Worm (Caenorhabditis elegans) whole organism, early embryonic: ENCODE results near the gene Y44A6C.1.

Experiments used
- B0310.2 ChIP-seq: sonication (generic microtip); optimal IDR thresholded peaks from 2 replicates; lab custom pipeline; 2016; ENCODE audit warnings: mild to moderate bottlenecking, missing genetic modification characterization, missing compliant biosample characterization
- F13C5.2 ChIP-seq: sonication (generic microtip); optimal IDR thresholded peaks from 2 replicates; lab custom pipeline; 2017; ENCODE audit warnings: mild to moderate bottlenecking, missing genetic modification characterization, inconsistent platforms, missing compliant biosample characterization
- aly-1 ChIP-seq: sonication (generic microtip); optimal IDR thresholded peaks from 2 replicates; lab custom pipeline; 2016; ENCODE audit warnings: missing genetic modification characterization, missing compliant biosample characterization
- ama-1 ChIP-seq: fragments of 150-350 bp; optimal IDR thresholded peaks from 2 replicates; lab custom pipeline; 2014
- ceh-13 ChIP-seq: fragments of 200-800 bp; sonication (Bioruptor generic); optimal IDR thresholded peaks from 2 replicates; lab custom pipeline; 2018; ENCODE audit warnings: mild to moderate bottlenecking, missing genetic modification characterization, missing compliant biosample characterization
- ceh-36 ChIP-seq: sonication (generic microtip); optimal IDR thresholded peaks from 2 replicates; lab custom pipeline; 2016; ENCODE audit warnings: missing genetic modification characterization, inconsistent platforms, missing compliant biosample characterization
- ets-7 ChIP-seq: sonication (generic microtip); optimal IDR thresholded peaks from 2 replicates; lab custom pipeline; 2016; ENCODE audit warnings: missing genotype, missing genetic modification characterization, missing compliant biosample characterization
- flt-1 ChIP-seq: fragments of 200-800 bp; sonication (Bioruptor generic); IDR thresholded peaks from 2 replicates; pipeline ENCODE4 v1.3.6; 2022; ENCODE audit warnings: missing genetic modification characterization, missing compliant biosample characterization
- hmbx-1 ChIP-seq: sonication (generic microtip); optimal IDR thresholded peaks from 2 replicates; lab custom pipeline; 2016; ENCODE audit warnings: mild to moderate bottlenecking, missing genetic modification characterization, missing compliant biosample characterization
- hmg-4 ChIP-seq: fragments of 200-800 bp; sonication (Bioruptor generic); optimal IDR thresholded peaks from 2 replicates; lab custom pipeline; 2018; ENCODE audit warnings: mild to moderate bottlenecking, missing genetic modification characterization, missing compliant biosample characterization
- hnd-1 ChIP-seq: sonication (generic microtip); optimal IDR thresholded peaks from 2 replicates; lab custom pipeline; 2016; ENCODE audit warnings: missing genetic modification characterization, missing compliant biosample characterization
- pes-1 ChIP-seq: fragments of 200-800 bp; sonication (Bioruptor generic); IDR thresholded peaks from 2 replicates; pipeline ENCODE4 v1.3.6; 2022; ENCODE audit warnings: missing genetic modification reagents, missing genetic modification characterization, missing compliant biosample characterization
- scrt-1 ChIP-seq: fragments of 200-800 bp; sonication (Bioruptor generic); IDR thresholded peaks from 2 replicates; pipeline ENCODE4 v1.3.6; 2022; ENCODE audit warnings: missing genetic modification characterization, missing compliant biosample characterization
- sea-1 ChIP-seq: fragments of 200-800 bp; sonication (Bioruptor generic); conservative IDR thresholded peaks from 2 replicates; pipeline ENCODE4 v1.3.6; 2022; ENCODE audit warnings: missing genetic modification characterization, missing compliant biosample characterization
- tbx-11 ChIP-seq: fragments of 200-800 bp; sonication (Bioruptor generic); IDR thresholded peaks from 2 replicates; pipeline ENCODE4 v1.3.6; 2022; ENCODE audit warnings: missing genetic modification characterization, missing compliant biosample characterization
- tbx-37 ChIP-seq: fragments of 200-800 bp; sonication (Bioruptor generic); conservative IDR thresholded peaks from 2 replicates; pipeline ENCODE4 v1.3.6; 2022; ENCODE audit warnings: missing genetic modification reagents, missing genetic modification characterization, missing compliant biosample characterization
- tra-4 ChIP-seq: sonication (generic microtip); optimal IDR thresholded peaks from 2 replicates; lab custom pipeline; 2017; ENCODE audit warnings: missing genetic modification characterization, missing compliant biosample characterization

Gene Y44A6C.1

ce11 chrV:20681824-20682223, 31.9 kb upstream of the Y44A6C.1 start:
- TF ChIP-seq sea-1 (GFP tag; lab: Robert Waterston, UW) (no peak), hmbx-1 (tag; lab: Kevin White, UChicago) (no peak), flt-1 (GFP tag; lab: Robert Waterston, UW) (no peak), pes-1 (GFP tag; lab: Robert Waterston, UW) (0 out of 2 replicates have a peak, but pooled peaks have one; percentile 20), hnd-1 (tag; lab: Kevin White, UChicago) (no peak)

- TF ChIP-seq aly-1 (no peak), ceh-36 (no peak), hnd-1 (tag; lab: Kevin White, UChicago) (no peak), ceh-13 (GFP tag; lab: Kevin White, UChicago) (no peak), tra-4 (tag; lab: Kevin White, UChicago) (no peak), tbx-37 (GFP tag; lab: Robert Waterston, UW) (no peak), B0310.2 (tag; lab: Kevin White, UChicago) (no peak), ama-1 (lab: Kevin White, UChicago) (no peak)
These were observed 31.4 kb upstream of the Y44A6C.1 start for ce11 chrV:20682309-20682708.

- TF ChIP-seq flt-1 (GFP tag; lab: Robert Waterston, UW), result no peak
- TF ChIP-seq pes-1 (GFP tag; lab: Robert Waterston, UW), result no peak
- TF ChIP-seq ceh-13 (GFP tag; lab: Kevin White, UChicago), result no peak
- TF ChIP-seq hnd-1 (tag; lab: Kevin White, UChicago), result no peak
- no peak for TF ChIP-seq hmg-4 (GFP tag; lab: Kevin White, UChicago)
- no peak for TF ChIP-seq ama-1 (lab: Kevin White, UChicago)
- TF ChIP-seq tbx-37 (GFP tag; lab: Robert Waterston, UW), result no peak
- no peak for TF ChIP-seq tra-4 (tag; lab: Kevin White, UChicago)
- TF ChIP-seq B0310.2 (tag; lab: Kevin White, UChicago), result no peak
- TF ChIP-seq ets-7 (tag; lab: Kevin White, UChicago), result no peak
- no peak for TF ChIP-seq tbx-11 (GFP tag; lab: Robert Waterston, UW)
- TF ChIP-seq hmbx-1 (tag; lab: Kevin White, UChicago), result no peak
- TF ChIP-seq scrt-1 (GFP tag; lab: Robert Waterston, UW), result no peak
- no peak for TF ChIP-seq ceh-36
- TF ChIP-seq sea-1 (GFP tag; lab: Robert Waterston, UW), result no peak
- TF ChIP-seq F13C5.2 (tag; lab: Kevin White, UChicago), result no peak
- TF ChIP-seq aly-1, result no peak
These were observed 28.3 kb upstream of the Y44A6C.1 start, which contains the start of gene klf-2 for ce11 chrV:20685383-20685782. TSS of gene klf-2 (plus strand) at chrV:20685683.

- TF ChIP-seq B0310.2 (tag; lab: Kevin White, UChicago) (no peak), hnd-1 (tag; lab: Kevin White, UChicago) (no peak), ceh-36 (no peak)
These were observed 24.2 kb upstream of the Y44A6C.1 start, which contains the start of gene F53F8.3 for ce11 chrV:20689481-20690039. TSS of gene F53F8.3 (minus strand) at chrV:20689531.

- TF ChIP-seq scrt-1 (GFP tag; lab: Robert Waterston, UW), result no peak
- TF ChIP-seq ceh-36, result no peak
- TF ChIP-seq flt-1 (GFP tag; lab: Robert Waterston, UW), result no peak
- TF ChIP-seq aly-1, result no peak
- no peak for TF ChIP-seq pes-1 (GFP tag; lab: Robert Waterston, UW)
- no peak for TF ChIP-seq B0310.2 (tag; lab: Kevin White, UChicago)
- no peak for TF ChIP-seq ets-7 (tag; lab: Kevin White, UChicago)
- no peak for TF ChIP-seq hmg-4 (GFP tag; lab: Kevin White, UChicago)
- TF ChIP-seq tbx-37 (GFP tag; lab: Robert Waterston, UW), result no peak
- no peak for TF ChIP-seq ama-1 (lab: Kevin White, UChicago)
- TF ChIP-seq hnd-1 (tag; lab: Kevin White, UChicago), result no peak
- no peak for TF ChIP-seq hmbx-1 (tag; lab: Kevin White, UChicago)
- no peak for TF ChIP-seq F13C5.2 (tag; lab: Kevin White, UChicago)
- TF ChIP-seq tbx-11 (GFP tag; lab: Robert Waterston, UW), result no peak
- no peak for TF ChIP-seq ceh-13 (GFP tag; lab: Kevin White, UChicago)
These were observed 22.1 kb upstream of the Y44A6C.1 start, which contains the start of gene F53F8.4 for ce11 chrV:20691585-20691984. TSS of gene F53F8.4 (minus strand) at chrV:20691685.

- no peak for TF ChIP-seq pes-1 (GFP tag; lab: Robert Waterston, UW)
- no peak for TF ChIP-seq tbx-37 (GFP tag; lab: Robert Waterston, UW)
- TF ChIP-seq flt-1 (GFP tag; lab: Robert Waterston, UW), result no peak
These were observed 20.8 kb upstream of the Y44A6C.1 start for ce11 chrV:20692903-20693302.

ce11 chrV:20693968-20694367, 19.8 kb upstream of the Y44A6C.1 start:
- TF ChIP-seq tbx-11 (GFP tag; lab: Robert Waterston, UW) (peak; percentile 78), hmbx-1 (tag; lab: Kevin White, UChicago) (peak; percentile 42), aly-1 (peak; percentile 59), tbx-37 (GFP tag; lab: Robert Waterston, UW) (peak; percentile 66), ets-7 (tag; lab: Kevin White, UChicago) (no peak), pes-1 (GFP tag; lab: Robert Waterston, UW) (peak; percentile 84), hnd-1 (tag; lab: Kevin White, UChicago) (peak; percentile 49), ceh-36 (peak; percentile 52), B0310.2 (tag; lab: Kevin White, UChicago) (peak; percentile 12), sea-1 (GFP tag; lab: Robert Waterston, UW) (peak; percentile 74; the same call in 1 of the 2 replicates), tra-4 (tag; lab: Kevin White, UChicago) (peak; percentile 35), flt-1 (GFP tag; lab: Robert Waterston, UW) (peak; percentile 66), scrt-1 (GFP tag; lab: Robert Waterston, UW) (peak; percentile 83; the same call in 1 of the 2 replicates), ama-1 (lab: Kevin White, UChicago) (no peak), hmg-4 (GFP tag; lab: Kevin White, UChicago) (peak; percentile 79), ceh-13 (GFP tag; lab: Kevin White, UChicago) (peak; percentile 54), F13C5.2 (tag; lab: Kevin White, UChicago) (peak; percentile 74)
